Worm (Caenorhabditis elegans) whole organism, L4 larva: ENCODE results near the gene nkb-2.
A peak's percentile ranks its signal among the peaks of the same experiment; 100 is the strongest.

ENCODE experiments used
- ama-1 ChIP-seq: fragments of 150-350 bp; optimal IDR thresholded peaks from 2 replicates; lab custom pipeline; 2014; ENCODE audit warnings: inconsistent platforms, mixed read lengths
- hlh-30 ChIP-seq: sonication (generic microtip); optimal IDR thresholded peaks from 2 replicates; lab custom pipeline; 2017; ENCODE audit warnings: antibody characterized with exemption, mild to moderate bottlenecking, missing genetic modification characterization, missing compliant biosample characterization; ENCODE audit not compliant: insufficient read depth
- mdl-1 ChIP-seq, 2 experiments: fragments of 150-350 bp in 1 of 2; sonication (generic microtip) in 1 of 2; optimal IDR thresholded peaks; 2 replicates each; lab custom pipeline; 2014 to 2017; ENCODE audit warnings: missing biosample characterization in 2 of 2, missing genetic modification characterization in 2 of 2
- nhr-76 ChIP-seq: fragments of 150-350 bp; optimal IDR thresholded peaks from 2 replicates; lab custom pipeline; 2014; ENCODE audit warnings: missing biosample characterization, missing genetic modification characterization
- unc-39 ChIP-seq: sonication (generic microtip); optimal IDR thresholded peaks from 2 replicates; lab custom pipeline; 2017; ENCODE audit warnings: missing biosample characterization, missing genetic modification characterization

- TF ChIP-seq nhr-76 (tag; lab: Kevin White, UChicago) = no peak
- TF ChIP-seq mdl-1 (tag; optimal IDR thresholded peaks at IDR 0.05; lab: Kevin White, UChicago) = no peak
- TF ChIP-seq hlh-30 (tag; lab: Kevin White, UChicago) = peak; percentile 31
- TF ChIP-seq ama-1 (lab: Kevin White, UChicago) = no peak
- no peak for TF ChIP-seq unc-39 (tag; lab: Kevin White, UChicago)
Observed at ce11 chrIV:10545038-10545437, 45.7 kb upstream of the nkb-2 start, which contains the start of gene T07G12.5.
